Worm (Caenorhabditis elegans) whole organism, late embryonic: Measurements from ENCODE around the gene ifas-1.

Experiments used
- C08G9.2 ChIP-seq: sonication (generic microtip); optimal IDR thresholded peaks from 2 replicates; lab custom pipeline; 2016; ENCODE audit warnings: mild to moderate bottlenecking, missing genetic modification characterization, moderate library complexity, missing compliant biosample characterization
- F13H6.1 ChIP-seq: sonication (generic microtip); optimal IDR thresholded peaks from 2 replicates; lab custom pipeline; 2016; ENCODE audit warnings: missing genetic modification characterization, missing compliant biosample characterization
- K02D7.2 ChIP-seq: sonication (generic microtip); optimal IDR thresholded peaks from 2 replicates; lab custom pipeline; 2017; ENCODE audit warnings: mild to moderate bottlenecking, missing genetic modification characterization, missing compliant biosample characterization
- K09A11.1 ChIP-seq: sonication (generic microtip); optimal IDR thresholded peaks from 2 replicates; lab custom pipeline; 2017; ENCODE audit warnings: antibody characterized with exemption, mild to moderate bottlenecking, missing genetic modification characterization, missing compliant biosample characterization; ENCODE audit not compliant: insufficient read depth
- ceh-18 ChIP-seq: sonication (generic microtip); optimal IDR thresholded peaks from 2 replicates; lab custom pipeline; 2016; ENCODE audit warnings: missing genetic modification characterization, missing compliant biosample characterization
- ceh-2 ChIP-seq: sonication (generic microtip); optimal IDR thresholded peaks from 2 replicates; lab custom pipeline; 2016; ENCODE audit warnings: missing genotype, missing genetic modification characterization, missing compliant biosample characterization
- ceh-30 ChIP-seq: fragments of 150-350 bp; optimal IDR thresholded peaks from 2 replicates; lab custom pipeline; 2014; ENCODE audit warnings: missing biosample characterization, missing genetic modification characterization
- ceh-31 ChIP-seq: sonication (generic microtip); optimal IDR thresholded peaks from 2 replicates; lab custom pipeline; 2016; ENCODE audit warnings: missing genetic modification characterization, missing compliant biosample characterization
- ceh-48 ChIP-seq: sonication (generic microtip); optimal IDR thresholded peaks from 2 replicates; lab custom pipeline; 2016; ENCODE audit warnings: missing genetic modification characterization, inconsistent platforms, missing compliant biosample characterization
- ceh-6 ChIP-seq: fragments of 200-800 bp; sonication (Bioruptor generic); optimal IDR thresholded peaks from 2 replicates; lab custom pipeline; 2018; ENCODE audit warnings: mild to moderate bottlenecking, missing genetic modification characterization, missing compliant biosample characterization
- ceh-9 ChIP-seq: sonication (generic microtip); optimal IDR thresholded peaks from 2 replicates; lab custom pipeline; 2016; ENCODE audit warnings: mild to moderate bottlenecking, missing genetic modification characterization, inconsistent platforms, missing compliant biosample characterization
- che-1 ChIP-seq: sonication (generic microtip); optimal IDR thresholded peaks from 2 replicates; lab custom pipeline; 2016; ENCODE audit warnings: mild to moderate bottlenecking, missing genetic modification characterization, missing compliant biosample characterization
- ets-4 ChIP-seq: sonication (generic microtip); optimal IDR thresholded peaks from 2 replicates; lab custom pipeline; 2016; ENCODE audit warnings: missing genetic modification characterization, missing compliant biosample characterization
- eyg-1 ChIP-seq: sonication (generic microtip); optimal IDR thresholded peaks from 2 replicates; lab custom pipeline; 2016; ENCODE audit warnings: missing genotype, missing genetic modification characterization, missing compliant biosample characterization
- fax-1 ChIP-seq: sonication (generic microtip); optimal IDR thresholded peaks from 2 replicates; lab custom pipeline; 2016; ENCODE audit warnings: missing genotype, missing genetic modification characterization, missing compliant biosample characterization
- fkh-10 ChIP-seq: fragments of 150-350 bp; optimal IDR thresholded peaks from 2 replicates; lab custom pipeline; 2014; ENCODE audit warnings: missing biosample characterization, missing genetic modification reagents, missing genetic modification characterization
- hlh-15 ChIP-seq: sonication (generic microtip); optimal IDR thresholded peaks from 2 replicates; lab custom pipeline; 2016; ENCODE audit warnings: missing genetic modification characterization, missing compliant biosample characterization
- hlh-6 ChIP-seq: sonication (generic microtip); optimal IDR thresholded peaks from 2 replicates; lab custom pipeline; 2016; ENCODE audit warnings: missing genotype, missing genetic modification characterization, missing compliant biosample characterization
- lim-6 ChIP-seq: sonication (generic microtip); optimal IDR thresholded peaks from 2 replicates; lab custom pipeline; 2016; ENCODE audit warnings: missing genetic modification characterization, missing compliant biosample characterization
- lin-11 ChIP-seq: fragments of 200-800 bp; sonication (Bioruptor generic); optimal IDR thresholded peaks from 2 replicates; lab custom pipeline; 2018; ENCODE audit warnings: mild to moderate bottlenecking, missing genetic modification characterization, missing compliant biosample characterization
- mec-3 ChIP-seq: sonication (generic microtip); optimal IDR thresholded peaks from 2 replicates; lab custom pipeline; 2016; ENCODE audit warnings: borderline replicate concordance, missing genetic modification characterization, missing compliant biosample characterization
- nhr-11 ChIP-seq: fragments of 150-350 bp; optimal IDR thresholded peaks from 2 replicates; lab custom pipeline; 2014; ENCODE audit warnings: missing biosample characterization, missing genetic modification characterization
- nhr-232 ChIP-seq: sonication (generic microtip); optimal IDR thresholded peaks from 2 replicates; lab custom pipeline; 2016; ENCODE audit warnings: missing genetic modification characterization, missing compliant biosample characterization
- odd-2 ChIP-seq: sonication (generic microtip); optimal IDR thresholded peaks from 2 replicates; lab custom pipeline; 2017; ENCODE audit warnings: antibody characterized with exemption, mild to moderate bottlenecking, missing genetic modification characterization, missing compliant biosample characterization
- pax-1 ChIP-seq: fragments of 150-350 bp; optimal IDR thresholded peaks from 2 replicates; lab custom pipeline; 2014; ENCODE audit warnings: missing biosample characterization, missing genetic modification characterization
- pha-2 ChIP-seq: sonication (generic microtip); optimal IDR thresholded peaks from 2 replicates; lab custom pipeline; 2017; ENCODE audit warnings: mild to moderate bottlenecking, missing genetic modification characterization, missing compliant biosample characterization
- pqm-1 ChIP-seq: sonication (generic microtip); optimal IDR thresholded peaks from 2 replicates; lab custom pipeline; 2016; ENCODE audit warnings: missing genetic modification characterization, missing compliant biosample characterization
- ref-2 ChIP-seq: sonication (generic microtip); optimal IDR thresholded peaks from 2 replicates; lab custom pipeline; 2016; ENCODE audit warnings: missing genetic modification characterization, missing compliant biosample characterization
- tbx-2 ChIP-seq: sonication (generic microtip); optimal IDR thresholded peaks from 2 replicates; lab custom pipeline; 2016; ENCODE audit warnings: missing genetic modification characterization, missing compliant biosample characterization
- tbx-7 ChIP-seq: sonication (generic microtip); optimal IDR thresholded peaks from 2 replicates; lab custom pipeline; 2016; ENCODE audit warnings: missing genotype, missing genetic modification characterization, missing compliant biosample characterization
- ttx-3 ChIP-seq: sonication (generic microtip); optimal IDR thresholded peaks from 2 replicates; lab custom pipeline; 2016; ENCODE audit warnings: missing genetic modification reagents, missing genetic modification characterization, missing compliant biosample characterization
- unc-3 ChIP-seq, 2 experiments: fragments of 200-800 bp in 1 of 2; sonication (Bioruptor generic) in 1 of 2; sonication (generic microtip) in 1 of 2; conservative IDR thresholded peaks in 1 of 2; optimal IDR thresholded peaks in 1 of 2; 2 replicates each; pipeline versions ENCODE4 v1.3.6 to Lab custom; 2016 to 2022; ENCODE audit warnings: missing compliant biosample characterization in 2 of 2, missing genetic modification characterization in 2 of 2, missing genetic modification reagents in 1 of 2
- unc-42 ChIP-seq: sonication (generic microtip); optimal IDR thresholded peaks from 2 replicates; lab custom pipeline; 2016; ENCODE audit warnings: missing genotype, missing genetic modification characterization, missing compliant biosample characterization
- unc-55 ChIP-seq: sonication (generic microtip); optimal IDR thresholded peaks from 2 replicates; lab custom pipeline; 2017; ENCODE audit warnings: missing biosample characterization, missing genetic modification reagents, missing genetic modification characterization
- zip-5 ChIP-seq: sonication (generic microtip); optimal IDR thresholded peaks from 2 replicates; lab custom pipeline; 2016; ENCODE audit warnings: missing genetic modification characterization, missing compliant biosample characterization

The ifas-1 gene

DNA sequence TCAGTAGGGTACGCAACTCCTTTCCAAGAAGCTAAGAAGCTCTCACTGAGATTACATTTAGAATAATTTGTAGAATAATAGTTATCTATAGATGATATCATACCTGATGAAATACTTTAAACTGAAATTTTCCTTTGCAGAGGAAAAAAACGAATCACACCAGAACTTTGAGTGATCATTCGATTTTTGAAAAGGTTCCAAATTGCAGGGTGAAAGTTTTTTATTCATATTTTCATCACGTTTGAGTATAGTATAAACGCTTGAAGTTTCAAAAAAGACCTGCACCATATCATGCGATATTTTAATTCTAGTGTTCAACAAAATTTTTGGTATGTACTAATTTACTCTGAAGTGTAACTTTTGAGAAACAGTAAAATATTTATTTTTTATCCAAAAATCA, 26.1 kb upstream of the ifas-1 start, which contains the start of gene srh-100:
Gene srh-100 (minus strand): TSS at position 101 of the 400 bp plus-strand sequence.
- TF ChIP-seq mec-3 (tag; lab: Kevin White, UChicago) (no peak), tbx-2 (tag; lab: Kevin White, UChicago) (no peak), ceh-31 (tag; lab: Kevin White, UChicago) (no peak), nhr-11 (no peak), unc-42 (tag; lab: Kevin White, UChicago) (no peak), ttx-3 (tag; lab: Kevin White, UChicago) (no peak), ref-2 (tag; lab: Kevin White, UChicago) (no peak)

DNA sequence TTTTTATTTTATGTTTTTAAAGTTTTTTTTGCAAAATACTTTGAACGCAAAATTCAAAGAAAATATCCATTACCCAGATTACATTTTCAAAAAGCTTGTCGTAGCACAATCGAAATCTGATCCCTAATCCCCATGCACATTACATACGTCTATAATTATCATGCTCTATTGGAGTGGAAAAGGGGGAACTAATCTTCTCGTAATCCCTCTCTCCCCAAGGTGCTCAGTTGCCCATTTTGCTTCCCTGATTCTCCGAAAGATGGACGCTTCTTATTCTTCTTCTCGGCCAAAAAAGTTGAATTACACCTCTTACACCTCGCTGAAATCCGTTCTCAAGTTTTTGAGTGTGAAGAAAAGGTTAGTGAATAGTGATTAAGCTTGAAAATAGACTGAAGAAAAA, 22.5 kb upstream of the ifas-1 start, which contains the start of gene fbxc-53:
Gene fbxc-53 (plus strand): TSS at position 245 of the 400 bp plus-strand sequence.
- TF ChIP-seq eyg-1 (no peak), pqm-1 (tag; lab: Kevin White, UChicago) (no peak), pax-1 (tag; lab: Kevin White, UChicago) (no peak), pha-2 (tag; lab: Kevin White, UChicago) (no peak), zip-5 (tag; lab: Kevin White, UChicago) (no peak), ceh-9 (tag; lab: Kevin White, UChicago) (no peak), unc-3 (GFP tag; conservative IDR thresholded peaks at IDR 0.05; lab: Robert Waterston, UW) (no peak), unc-3 (tag; optimal IDR thresholded peaks at IDR 0.05; lab: Kevin White, UChicago) (no peak), nhr-11 (no peak), K02D7.2 (tag; lab: Kevin White, UChicago) (no peak), nhr-232 (tag; lab: Kevin White, UChicago) (no peak)

DNA sequence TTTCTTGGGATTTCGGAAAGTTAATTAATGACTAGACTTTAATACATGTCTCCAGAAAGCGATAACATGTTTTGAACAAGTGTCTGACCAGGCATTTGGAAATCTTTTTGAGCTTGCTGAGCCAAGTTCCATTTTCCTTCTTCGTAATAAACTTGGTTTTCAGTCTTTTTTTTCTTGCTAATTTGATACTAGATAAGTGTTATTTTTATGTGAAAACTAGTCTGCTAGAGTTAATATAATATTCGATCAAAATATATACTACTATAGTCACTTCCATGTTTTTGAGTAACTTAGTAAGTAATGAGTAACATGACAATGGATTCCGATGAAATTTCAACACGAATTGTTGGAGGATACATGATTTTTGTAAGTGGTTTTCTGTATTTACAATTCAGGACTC, 20.7 kb upstream of the ifas-1 start, which contains the start of gene srx-110:
Gene srx-110 (plus strand): TSS at position 301 of the 400 bp plus-strand sequence.
- TF ChIP-seq ttx-3 (tag; lab: Kevin White, UChicago), result no peak
- no peak for TF ChIP-seq nhr-232 (tag; lab: Kevin White, UChicago)
- TF ChIP-seq ceh-2 (tag; lab: Kevin White, UChicago), result no peak
- no peak for TF ChIP-seq odd-2 (tag; lab: Kevin White, UChicago)
- TF ChIP-seq tbx-2 (tag; lab: Kevin White, UChicago), result no peak
- no peak for TF ChIP-seq ceh-48 (tag; lab: Kevin White, UChicago)
- no peak for TF ChIP-seq ceh-6 (GFP tag; lab: Kevin White, UChicago)
- TF ChIP-seq pqm-1 (tag; lab: Kevin White, UChicago), result no peak
- no peak for TF ChIP-seq K09A11.1 (tag; lab: Kevin White, UChicago)
- no peak for TF ChIP-seq unc-3 (GFP tag; conservative IDR thresholded peaks at IDR 0.05; lab: Robert Waterston, UW)
- no peak for TF ChIP-seq unc-3 (tag; optimal IDR thresholded peaks at IDR 0.05; lab: Kevin White, UChicago)
- no peak for TF ChIP-seq ceh-18 (tag; lab: Kevin White, UChicago)
- no peak for TF ChIP-seq F13H6.1 (tag; lab: Kevin White, UChicago)
- TF ChIP-seq tbx-7 (tag; lab: Kevin White, UChicago), result no peak
- no peak for TF ChIP-seq hlh-6 (tag; lab: Kevin White, UChicago)
- no peak for TF ChIP-seq unc-55
- TF ChIP-seq fax-1, result no peak
- TF ChIP-seq hlh-15 (tag; lab: Kevin White, UChicago), result no peak
- no peak for TF ChIP-seq che-1
- TF ChIP-seq fkh-10, result no peak
- TF ChIP-seq nhr-11, result no peak

DNA sequence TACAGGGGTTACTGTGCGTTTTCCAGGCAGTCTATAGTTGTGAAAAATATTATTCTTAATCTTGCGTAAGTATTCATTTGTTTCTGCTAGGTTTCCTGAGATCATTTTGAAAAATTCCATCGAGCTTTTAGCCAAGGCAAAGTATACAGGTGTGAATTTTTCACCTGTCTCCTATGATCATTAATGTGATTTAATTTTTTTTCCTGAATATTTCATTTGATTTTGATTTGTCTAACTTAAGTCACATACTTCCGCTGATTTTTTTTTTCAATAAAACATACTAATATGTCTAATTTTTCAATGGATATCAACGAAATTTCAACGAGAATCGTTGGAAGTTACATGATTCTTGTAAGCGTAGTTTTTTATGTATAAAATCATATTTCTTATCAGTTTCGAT, 16.8 kb upstream of the ifas-1 start, which contains the start of gene srx-108:
Gene srx-108 (plus strand): TSS at position 301 of the 400 bp plus-strand sequence.
- TF ChIP-seq ceh-30 (tag; lab: Kevin White, UChicago), result no peak
- no peak for TF ChIP-seq C08G9.2
- no peak for TF ChIP-seq pax-1 (tag; lab: Kevin White, UChicago)
- no peak for TF ChIP-seq ets-4 (tag; lab: Kevin White, UChicago)
- TF ChIP-seq nhr-11, result no peak
- no peak for TF ChIP-seq lim-6
- TF ChIP-seq lin-11 (tag; lab: Kevin White, UChicago), result no peak
